Worm (Caenorhabditis elegans): ENCODE measurements around the gene Y56A3A.16.

The Y56A3A.16 gene

DNA sequence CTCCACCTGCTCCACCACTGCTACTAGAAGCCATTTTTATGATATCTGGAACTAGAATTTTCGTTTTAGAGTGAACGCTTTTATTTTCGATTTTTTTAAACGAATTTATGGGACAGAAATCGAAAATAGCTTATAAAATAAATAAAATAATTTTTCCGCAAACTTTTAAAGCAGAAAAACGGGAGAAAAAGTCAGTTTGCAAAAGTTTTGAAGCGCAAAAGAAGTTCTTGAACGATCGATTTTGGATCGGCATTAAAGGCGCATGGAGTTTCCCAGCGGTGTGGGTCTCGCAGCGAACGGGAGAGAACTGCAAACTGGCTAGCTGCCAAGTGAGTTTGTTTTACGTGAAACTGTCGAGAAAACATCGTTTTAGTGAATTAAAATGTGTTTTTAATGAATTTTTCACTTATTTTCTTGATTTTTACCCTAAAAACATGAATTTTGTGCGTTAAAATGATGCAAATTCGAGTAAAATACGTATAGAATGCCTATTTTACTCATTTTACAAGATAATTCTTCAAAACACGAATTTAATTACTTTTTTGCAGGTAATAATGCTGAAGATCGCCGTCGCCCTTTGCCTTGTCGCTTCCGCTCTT is 6.2 kb upstream of the Y56A3A.16 start, which contains the start of the genes ccf-1 and trap-4:
Gene ccf-1 (minus strand): TSS at position 51 of the 599 bp plus-strand sequence.
Gene trap-4 (plus strand): TSS at position 549 of the 599 bp plus-strand sequence.
- TF ChIP-seq sdz-12 (GFP tag; optimal IDR thresholded peaks at IDR 0.05), result no peak
- TF ChIP-seq lin-13 (GFP tag; optimal IDR thresholded peaks at IDR 0.05), result peak; percentile 3
- no peak for TF ChIP-seq ceh-20 (GFP tag; IDR thresholded peaks at IDR 0.05)
- TF ChIP-seq nhr-102 (tag; optimal IDR thresholded peaks at IDR 0.05), result no peak
- no peak for TF ChIP-seq pha-4 (GFP tag; IDR thresholded peaks at IDR 0.05)
- TF ChIP-seq pha-4 (tag; optimal IDR thresholded peaks at IDR 0.05), result no peak
- TF ChIP-seq duxl-1 (tag; optimal IDR thresholded peaks at IDR 0.05; ENCODE audit: poor library complexity), result no peak
- TF ChIP-seq lin-38 (GFP tag; IDR thresholded peaks at IDR 0.05), result peak; percentile 55
- TF ChIP-seq aly-2 (tag; optimal IDR thresholded peaks at IDR 0.05), result no peak
- no peak for TF ChIP-seq ceh-62 (tag; optimal IDR thresholded peaks at IDR 0.05)
- peak; percentile 72 for TF ChIP-seq dpl-1 (GFP tag; optimal IDR thresholded peaks at IDR 0.05)
- peak; percentile 72 for TF ChIP-seq dve-1 (tag; optimal IDR thresholded peaks at IDR 0.05; ENCODE audit: insufficient read depth)
- no peak for TF ChIP-seq spr-3 (GFP tag; optimal IDR thresholded peaks at IDR 0.05)
- no peak for TF ChIP-seq skn-1 (tag; optimal IDR thresholded peaks at IDR 0.05)
- no peak for TF ChIP-seq nhr-6 (tag; optimal IDR thresholded peaks at IDR 0.05)
- peak in 1 of 2 experiments; percentile 45 for TF ChIP-seq hif-1 (tag; optimal IDR thresholded peaks at IDR 0.05)
- TF ChIP-seq T20F7.1 (GFP tag; optimal IDR thresholded peaks at IDR 0.05), result no peak
- no peak for TF ChIP-seq saeg-2 (GFP tag; IDR thresholded peaks at IDR 0.05)
- TF ChIP-seq vab-7 (GFP tag; IDR thresholded peaks at IDR 0.05), result no peak
- no peak for TF ChIP-seq cey-2 (tag; optimal IDR thresholded peaks at IDR 0.05; ENCODE audit: borderline replicate concordance, insufficient read depth)
- TF ChIP-seq ces-1 (GFP tag; optimal IDR thresholded peaks at IDR 0.05), result no peak
- TF ChIP-seq zfp-3 (GFP tag; conservative IDR thresholded peaks at IDR 0.05), result no peak
- peak; percentile 40 for TF ChIP-seq nhr-25 (tag; optimal IDR thresholded peaks at IDR 0.05; ENCODE audit: borderline replicate concordance, insufficient read depth)
- no peak for TF ChIP-seq madf-9 (GFP tag; conservative IDR thresholded peaks at IDR 0.05)
- TF ChIP-seq hlh-30 (tag; optimal IDR thresholded peaks at IDR 0.05; ENCODE audit: insufficient read depth), result peak; percentile 22
- TF ChIP-seq daf-16 (GFP tag; optimal IDR thresholded peaks at IDR 0.05), result no peak
- TF ChIP-seq daf-16 (tag; optimal IDR thresholded peaks at IDR 0.05), result peak; percentile 21
- no peak for TF ChIP-seq lin-39 (tag; optimal IDR thresholded peaks at IDR 0.05)
- TF ChIP-seq daf-19 (GFP tag; conservative IDR thresholded peaks at IDR 0.05), result no peak
- TF ChIP-seq zip-2 (tag; optimal IDR thresholded peaks at IDR 0.05), result no peak
- no peak for TF ChIP-seq F37D6.2 (tag; optimal IDR thresholded peaks at IDR 0.05)
- TF ChIP-seq mxl-3 (GFP tag; optimal IDR thresholded peaks at IDR 0.05), result no peak
- TF ChIP-seq nhr-48 (tag; optimal IDR thresholded peaks at IDR 0.05), result no peak
- no peak for TF ChIP-seq ztf-7 (tag; optimal IDR thresholded peaks at IDR 0.05)
- no peak for TF ChIP-seq hmg-1.1 (GFP tag; IDR thresholded peaks at IDR 0.05)
- TF ChIP-seq nhr-237 (tag; optimal IDR thresholded peaks at IDR 0.05), result no peak
- TF ChIP-seq Y5F2A.4 (GFP tag; optimal IDR thresholded peaks at IDR 0.05), result no peak
- no peak for TF ChIP-seq daf-12 (tag; optimal IDR thresholded peaks at IDR 0.05)
- no peak for TF ChIP-seq lir-3 (tag; optimal IDR thresholded peaks at IDR 0.05)
- no peak for TF ChIP-seq nhr-10 (tag; optimal IDR thresholded peaks at IDR 0.05)
- no peak for TF ChIP-seq nhr-42 (GFP tag; IDR thresholded peaks at IDR 0.05)
- no peak for TF ChIP-seq ama-1 (optimal IDR thresholded peaks at IDR 0.05)
- no peak for TF ChIP-seq php-3 (GFP tag; IDR thresholded peaks at IDR 0.05)
- TF ChIP-seq madf-5 (GFP tag; IDR thresholded peaks at IDR 0.05), result no peak
- no peak for TF ChIP-seq nhr-111 (GFP tag; optimal IDR thresholded peaks at IDR 0.05)
- peak; percentile 36 for TF ChIP-seq aha-1 (tag)
- no peak for TF ChIP-seq lin-15B (tag; optimal IDR thresholded peaks at IDR 0.05)
- no peak for TF ChIP-seq dmd-8 (GFP tag; IDR thresholded peaks at IDR 0.05)
- peak; percentile 11 for TF ChIP-seq nhr-77 (tag; optimal IDR thresholded peaks at IDR 0.05)
- no peak for TF ChIP-seq set-16 (GFP tag; IDR thresholded peaks at IDR 0.05)
- no peak for TF ChIP-seq F44E2.7 (GFP tag; IDR thresholded peaks at IDR 0.05)

Data from whole organism, L4 larva.